Fruit fly (Drosophila melanogaster) whole organism, embryonic: ENCODE data around the gene Gclc.

Experiments used
- CG10147 ChIP-seq: fragments of 200-800 bp; sonication (Bioruptor generic); optimal IDR thresholded peaks from 2 replicates; lab custom pipeline; 2019; ENCODE audit warnings: missing biosample characterization, mild to moderate bottlenecking, missing genetic modification characterization, moderate library complexity
- CG12391 ChIP-seq: fragments of 200-800 bp; sonication (Bioruptor generic); optimal IDR thresholded peaks from 3 replicates; lab custom pipeline; 2018; ENCODE audit warnings: missing biosample characterization, mild to moderate bottlenecking, missing genetic modification characterization, moderate library complexity
- CG13424 ChIP-seq: fragments of 200-800 bp; sonication (Bioruptor generic); optimal IDR thresholded peaks from 2 replicates; lab custom pipeline; 2019; ENCODE audit warnings: missing biosample characterization, mild to moderate bottlenecking, missing genetic modification characterization, moderate library complexity
- CG14441 ChIP-seq: fragments of 200-800 bp; sonication (Bioruptor generic); IDR thresholded peaks from 2 replicates; pipeline ENCODE4 v1.3.6; 2022; ENCODE audit warnings: missing biosample characterization, missing genetic modification characterization
- CG14965 ChIP-seq: fragments of 200-800 bp; sonication (Bioruptor generic); optimal IDR thresholded peaks from 2 replicates; lab custom pipeline; 2016; ENCODE audit warnings: missing biosample characterization, missing genetic modification characterization, borderline replicate concordance
- CG15479 ChIP-seq: fragments of 200-800 bp; sonication (Bioruptor generic); optimal IDR thresholded peaks from 3 replicates; lab custom pipeline; 2019; ENCODE audit warnings: missing biosample characterization, mild to moderate bottlenecking, missing genetic modification characterization, moderate library complexity
- CG1602 ChIP-seq: fragments of 200-800 bp; sonication (Bioruptor generic); optimal IDR thresholded peaks from 3 replicates; lab custom pipeline; 2016; ENCODE audit warnings: missing biosample characterization, missing genetic modification characterization
- CG17361 ChIP-seq: fragments of 200-800 bp; sonication (Bioruptor generic); IDR thresholded peaks from 3 replicates; pipeline ENCODE4 v1.3.6; 2022; ENCODE audit warnings: missing biosample characterization, missing genetic modification characterization
- CG18619 ChIP-seq: fragments of 200-800 bp; sonication (Bioruptor generic); optimal IDR thresholded peaks from 3 replicates; lab custom pipeline; 2017; ENCODE audit warnings: missing biosample characterization, mild to moderate bottlenecking, missing genetic modification characterization
- CG2116 ChIP-seq: fragments of 200-800 bp; sonication (Bioruptor generic); optimal IDR thresholded peaks from 3 replicates; lab custom pipeline; 2018; ENCODE audit warnings: missing biosample characterization, mild to moderate bottlenecking, missing genetic modification characterization
- CG2199 ChIP-seq: fragments of 200-800 bp; sonication (Bioruptor generic); IDR thresholded peaks from 3 replicates; pipeline ENCODE4 v1.3.6; 2022; ENCODE audit warnings: missing biosample characterization, missing genetic modification characterization
- CG33213 ChIP-seq: fragments of 200-800 bp; sonication (Bioruptor generic); optimal IDR thresholded peaks from 3 replicates; lab custom pipeline; 2016; ENCODE audit warnings: missing biosample characterization, missing genetic modification characterization
- CG33557 ChIP-seq: fragments of 200-800 bp; sonication (Bioruptor generic); optimal IDR thresholded peaks from 2 replicates; lab custom pipeline; 2019; ENCODE audit warnings: missing biosample characterization, mild to moderate bottlenecking, missing genetic modification characterization, moderate library complexity
- CG4617 ChIP-seq: fragments of 200-800 bp; sonication (Bioruptor generic); optimal IDR thresholded peaks from 3 replicates; lab custom pipeline; 2016; ENCODE audit warnings: missing biosample characterization, missing genetic modification characterization, borderline replicate concordance
- CG5245 ChIP-seq: fragments of 200-800 bp; sonication (Bioruptor generic); optimal IDR thresholded peaks from 3 replicates; lab custom pipeline; 2016; ENCODE audit warnings: missing biosample characterization, missing genetic modification characterization
- CG7556 ChIP-seq: fragments of 200-800 bp; sonication (Bioruptor generic); optimal IDR thresholded peaks from 2 replicates; lab custom pipeline; 2017; ENCODE audit warnings: missing biosample characterization, mild to moderate bottlenecking, missing genetic modification characterization
- CG8388 ChIP-seq: fragments of 200-800 bp; sonication (Bioruptor generic); optimal IDR thresholded peaks from 2 replicates; lab custom pipeline; 2019; ENCODE audit warnings: missing biosample characterization, mild to moderate bottlenecking, missing genetic modification characterization, moderate library complexity
- CG8765 ChIP-seq: fragments of 200-800 bp; sonication (Bioruptor generic); IDR thresholded peaks from 2 replicates; pipeline ENCODE4 v1.3.6; 2022; ENCODE audit warnings: missing biosample characterization, missing genetic modification characterization
- CTCF ChIP-seq: fragments of 200-800 bp; sonication (Bioruptor generic); optimal IDR thresholded peaks from 2 replicates; lab custom pipeline; 2017; ENCODE audit warnings: missing biosample characterization, mild to moderate bottlenecking, missing genetic modification characterization, moderate library complexity
- Dad ChIP-seq: fragments of 200-800 bp; sonication (Bioruptor generic); optimal IDR thresholded peaks from 3 replicates; lab custom pipeline; 2016; ENCODE audit warnings: missing biosample characterization, missing genetic modification characterization
- Dip3 ChIP-seq: fragments of 200-800 bp; sonication (Bioruptor generic); optimal IDR thresholded peaks from 3 replicates; lab custom pipeline; 2016; ENCODE audit warnings: missing biosample characterization, missing genetic modification characterization
- Dll ChIP-seq: fragments of 200-800 bp; sonication (Bioruptor generic); IDR thresholded peaks from 4 replicates; pipeline ENCODE4 v1.3.6; 2022; ENCODE audit warnings: missing biosample characterization, missing genetic modification characterization; ENCODE audit not compliant: partially characterized antibody
- Doc3 ChIP-seq: fragments of 200-800 bp; sonication (Bioruptor generic); IDR thresholded peaks from 3 replicates; pipeline ENCODE4 v1.3.6; 2022; ENCODE audit warnings: missing biosample characterization, missing genetic modification characterization; ENCODE audit not compliant: partially characterized antibody
- Hmr ChIP-seq: fragments of 200-800 bp; sonication (Bioruptor generic); optimal IDR thresholded peaks from 3 replicates; lab custom pipeline; 2017; ENCODE audit warnings: mild to moderate bottlenecking, missing biosample characterization, missing genetic modification reagents, missing genetic modification characterization
- Kr ChIP-seq: fragments of 200-800 bp; sonication (Bioruptor generic); optimal IDR thresholded peaks from 2 replicates; lab custom pipeline; 2017; ENCODE audit warnings: missing biosample characterization, mild to moderate bottlenecking, missing genetic modification characterization
- Mad ChIP-seq: fragments of 200-800 bp; sonication (Bioruptor generic); optimal IDR thresholded peaks from 2 replicates; lab custom pipeline; 2016; ENCODE audit warnings: missing biosample characterization, missing genetic modification characterization
- Max ChIP-seq: fragments of 200-800 bp; sonication (Bioruptor generic); optimal IDR thresholded peaks from 2 replicates; lab custom pipeline; 2016; ENCODE audit warnings: missing biosample characterization, mild to moderate bottlenecking, missing genetic modification characterization
- Myb ChIP-seq: fragments of 200-800 bp; sonication (Bioruptor generic); optimal IDR thresholded peaks from 2 replicates; lab custom pipeline; 2016; ENCODE audit warnings: missing biosample characterization, missing genetic modification characterization
- NfI ChIP-seq: fragments of 200-800 bp; sonication (Bioruptor generic); optimal IDR thresholded peaks from 3 replicates; lab custom pipeline; 2018; ENCODE audit warnings: missing biosample characterization, mild to moderate bottlenecking, missing genetic modification characterization, moderate library complexity
- Optix ChIP-seq: fragments of 200-800 bp; sonication (Bioruptor generic); IDR thresholded peaks from 3 replicates; pipeline ENCODE4 v1.3.6; 2022; ENCODE audit warnings: missing biosample characterization, missing genetic modification characterization
- Rfx ChIP-seq: fragments of 200-800 bp; sonication (Bioruptor generic); IDR thresholded peaks from 2 replicates; pipeline ENCODE4 v1.3.6; 2022; ENCODE audit warnings: missing biosample characterization, missing genetic modification characterization
- Sry-β ChIP-seq: fragments of 200-800 bp; sonication (Bioruptor generic); optimal IDR thresholded peaks from 2 replicates; lab custom pipeline; 2018; ENCODE audit warnings: missing biosample characterization, mild to moderate bottlenecking, missing genetic modification characterization, moderate library complexity
- Sry-δ ChIP-seq: fragments of 200-800 bp; sonication (Bioruptor generic); optimal IDR thresholded peaks from 2 replicates; lab custom pipeline; 2016; ENCODE audit warnings: missing biosample characterization, missing genetic modification characterization
- ab ChIP-seq: fragments of 200-800 bp; sonication (Bioruptor generic); optimal IDR thresholded peaks from 2 replicates; lab custom pipeline; 2016; ENCODE audit warnings: missing biosample characterization, missing genetic modification characterization
- az2 ChIP-seq: fragments of 200-800 bp; sonication (Bioruptor generic); optimal IDR thresholded peaks from 3 replicates; lab custom pipeline; 2016; ENCODE audit warnings: missing biosample characterization, missing genetic modification characterization
- bcd ChIP-seq: fragments of 200-800 bp; sonication (Bioruptor generic); optimal IDR thresholded peaks from 2 replicates; lab custom pipeline; 2017; ENCODE audit warnings: missing biosample characterization, mild to moderate bottlenecking, missing genetic modification characterization
- cato ChIP-seq: fragments of 200-800 bp; sonication (Bioruptor generic); optimal IDR thresholded peaks from 2 replicates; lab custom pipeline; 2016; ENCODE audit warnings: missing biosample characterization, missing genetic modification characterization, borderline replicate concordance
- chn ChIP-seq: fragments of 200-800 bp; sonication (Bioruptor generic); optimal IDR thresholded peaks from 2 replicates; lab custom pipeline; 2016; ENCODE audit warnings: missing biosample characterization, missing genetic modification characterization
- dmrt11E ChIP-seq: fragments of 200-800 bp; sonication (Bioruptor generic); optimal IDR thresholded peaks from 3 replicates; lab custom pipeline; 2018; ENCODE audit warnings: missing biosample characterization, mild to moderate bottlenecking, missing genetic modification characterization, moderate library complexity
- emc ChIP-seq: fragments of 200-800 bp; sonication (Bioruptor generic); optimal IDR thresholded peaks from 2 replicates; lab custom pipeline; 2016; ENCODE audit warnings: missing biosample characterization, missing genetic modification characterization
- ems ChIP-seq: fragments of 200-800 bp; sonication (Bioruptor generic); optimal IDR thresholded peaks from 3 replicates; lab custom pipeline; 2016; ENCODE audit warnings: missing biosample characterization, missing genetic modification characterization
- fru ChIP-seq: fragments of >200 bp; optimal IDR thresholded peaks from 2 replicates; lab custom pipeline; 2017
- ken ChIP-seq: fragments of 200-800 bp; sonication (Bioruptor generic); IDR thresholded peaks from 3 replicates; pipeline ENCODE4 v1.3.6; 2022; ENCODE audit warnings: missing biosample characterization, missing genetic modification characterization
- knrl ChIP-seq: fragments of 200-800 bp; sonication (Bioruptor generic); IDR thresholded peaks from 3 replicates; pipeline ENCODE4 v1.3.6; 2022; ENCODE audit warnings: missing biosample characterization, missing genetic modification characterization; ENCODE audit not compliant: partially characterized antibody
- odd ChIP-seq: fragments of 200-800 bp; sonication (Bioruptor generic); optimal IDR thresholded peaks from 2 replicates; lab custom pipeline; 2017; ENCODE audit warnings: missing biosample characterization, mild to moderate bottlenecking, missing genetic modification characterization
- sens ChIP-seq: fragments of 200-800 bp; sonication (Bioruptor generic); peaks from one replicate; lab custom pipeline; 2016; ENCODE audit warnings: missing biosample characterization, missing genetic modification characterization
- sob ChIP-seq: fragments of 200-800 bp; sonication (Bioruptor generic); IDR thresholded peaks from 2 replicates; pipeline ENCODE4 v1.3.6; 2022; ENCODE audit warnings: missing biosample characterization, missing genetic modification characterization
- ssp ChIP-seq: fragments of 200-800 bp; sonication (Bioruptor generic); IDR thresholded peaks from 2 replicates; pipeline ENCODE4 v1.3.6; 2022; ENCODE audit warnings: missing biosample characterization, missing genetic modification characterization
- tll ChIP-seq, 2 experiments: fragments of 200-800 bp in 1 of 2; fragments of >200 bp in 1 of 2; sonication (Bioruptor generic) in 1 of 2; optimal IDR thresholded peaks; 2 replicates each; lab custom pipeline; 2017 to 2019; ENCODE audit warnings: missing biosample characterization in 2 of 2, missing genetic modification characterization in 2 of 2, mild to moderate bottlenecking in 1 of 2, moderate library complexity in 1 of 2
- twi ChIP-seq: fragments of 200-800 bp; optimal IDR thresholded peaks from 2 replicates; lab custom pipeline; 2019; ENCODE audit warnings: missing biosample characterization, mild to moderate bottlenecking, missing genetic modification characterization, moderate library complexity

Gclc gene

dm6 chrX:8092075-8092682, 23.8 kb downstream of the Gclc start (continued):
- TF ChIP-seq Hmr (GFP tag; lab: Kevin White, UChicago) (peak; percentile 98), Myb (GFP tag; lab: Kevin White, UChicago) (peak; percentile 28), az2 (peak; percentile 94), CG10147 (GFP tag; lab: Kevin White, UChicago) (peak; percentile 94), Kr (GFP tag; lab: Kevin White, UChicago) (no peak), ken (GFP tag; lab: Robert Waterston, UW) (peak; percentile 82), ab (peak; percentile 56), emc (GFP tag; lab: Kevin White, UChicago) (peak; percentile 60), Mad (peak; percentile 76), Sry-β (GFP tag; lab: Kevin White, UChicago) (peak; percentile 57), fru (lab: Kevin White, UChicago) (no peak), knrl (GFP tag; lab: Robert Waterston, UW) (no peak), sens (GFP tag; lab: Kevin White, UChicago) (peak; percentile 98), ems (GFP tag; lab: Kevin White, UChicago) (peak; percentile 77), CG14965 (GFP tag; lab: Kevin White, UChicago) (no peak), chn (GFP tag; lab: Kevin White, UChicago) (peak; percentile 82), CG2199 (GFP tag; lab: Robert Waterston, UW) (peak; percentile 75; the same call in 2 of the 3 replicates), CG33213 (peak; percentile 18), ssp (GFP tag; lab: Robert Waterston, UW) (peak; percentile 82), bcd (peak; percentile 95), CG13424 (tag; lab: Kevin White, UChicago) (peak; percentile 98), CG7556 (GFP tag; lab: Kevin White, UChicago) (peak; percentile 97), CG8765 (GFP tag; lab: Robert Waterston, UW) (peak; percentile 40; the same call in 1 of the 2 replicates), twi (tag; lab: Kevin White, UChicago) (peak; percentile 90), odd (GFP tag; lab: Kevin White, UChicago) (peak; percentile 93), NfI (GFP tag; lab: Kevin White, UChicago) (peak; percentile 95), cato (peak; percentile 84), CG15479 (GFP tag; lab: Kevin White, UChicago) (no peak), sob (GFP tag; lab: Robert Waterston, UW) (peak; percentile 92), CG17361 (peak; percentile 97), Rfx (GFP tag; lab: Robert Waterston, UW) (peak; percentile 94), CG18619 (GFP tag; lab: Kevin White, UChicago) (peak; percentile 95), CTCF (GFP tag; lab: Kevin White, UChicago) (peak; percentile 61), tll (GFP tag; optimal IDR thresholded peaks at IDR 0.05; lab: Kevin White, UChicago) (no peak), Dll (no peak), CG14441 (peak; percentile 91), CG12391 (tag; lab: Kevin White, UChicago) (peak; percentile 96), Optix (GFP tag; lab: Robert Waterston, UW) (peak; percentile 49; the same call in 1 of the 3 replicates), CG8388 (GFP tag; lab: Kevin White, UChicago) (peak; percentile 91), Sry-δ (GFP tag; lab: Kevin White, UChicago) (peak; percentile 21), Dad (peak; percentile 76), CG5245 (GFP tag; lab: Kevin White, UChicago) (peak; percentile 83), Doc3 (GFP tag; lab: Robert Waterston, UW) (no peak), Dip3 (GFP tag; lab: Kevin White, UChicago) (peak; percentile 69), CG2116 (peak; percentile 70), CG4617 (GFP tag; lab: Kevin White, UChicago) (peak; percentile 68), CG1602 (GFP tag; lab: Kevin White, UChicago) (peak; percentile 93), CG33557 (GFP tag; lab: Kevin White, UChicago) (peak; percentile 91), dmrt11E (tag; lab: Kevin White, UChicago) (peak; percentile 88), Max (GFP tag; lab: Kevin White, UChicago) (peak; percentile 90)
